Worm (Caenorhabditis elegans) whole organism, mixed stage, embryonic: ENCODE measurements around the gene srg-30.

ENCODE experiments used
- elt-3 ChIP-seq: fragments of 150-350 bp; optimal IDR thresholded peaks from 2 replicates; lab custom pipeline; 2014; ENCODE audit warnings: missing biosample characterization, missing genetic modification characterization
- mab-5 ChIP-seq: fragments of 150-350 bp; optimal IDR thresholded peaks from 2 replicates; lab custom pipeline; 2014; ENCODE audit warnings: missing biosample characterization, missing genetic modification characterization
- nhr-28 ChIP-seq: fragments of 150-350 bp; optimal IDR thresholded peaks from 2 replicates; lab custom pipeline; 2014; ENCODE audit warnings: missing biosample characterization, missing genetic modification characterization

- TF ChIP-seq nhr-28 (tag; lab: Kevin White, UChicago) (no peak), elt-3 (no peak), mab-5 (tag; lab: Kevin White, UChicago) (no peak)
Observed at ce11 chrV:6688392-6688791, 29.7 kb downstream of the srg-30 start, which contains the start of gene K11G9.5.
